Worm (Caenorhabditis elegans) whole organism, L3 larva: ENCODE data around the gene F19B10.2.
A peak's percentile ranks its signal among the peaks of the same experiment; 100 is the strongest.

Source experiments
- R02D3.7 ChIP-seq: fragments of 150-350 bp; optimal IDR thresholded peaks from 2 replicates; lab custom pipeline; 2014; ENCODE audit warnings: missing biosample characterization, missing genetic modification characterization
- ZK546.5 ChIP-seq: sonication (generic microtip); optimal IDR thresholded peaks from 2 replicates; lab custom pipeline; 2017; ENCODE audit warnings: missing biosample characterization, missing genetic modification characterization
- aly-2 ChIP-seq: fragments of 150-350 bp; optimal IDR thresholded peaks from 2 replicates; lab custom pipeline; 2014; ENCODE audit warnings: missing biosample characterization, missing genetic modification characterization
- ceh-82 ChIP-seq: fragments of 150-350 bp; optimal IDR thresholded peaks from 2 replicates; lab custom pipeline; 2014; ENCODE audit warnings: missing biosample characterization, missing genetic modification characterization
- ceh-9 ChIP-seq: sonication (generic microtip); optimal IDR thresholded peaks from 2 replicates; lab custom pipeline; 2018; ENCODE audit warnings: missing biosample characterization, missing genetic modification characterization
- daf-12 ChIP-seq: fragments of 150-350 bp; optimal IDR thresholded peaks from 2 replicates; lab custom pipeline; 2014; ENCODE audit warnings: missing biosample characterization, missing genetic modification reagents, missing genetic modification characterization
- egl-27 ChIP-seq: sonication (generic microtip); optimal IDR thresholded peaks from 4 replicates; lab custom pipeline; 2017; ENCODE audit warnings: missing biosample characterization, missing genetic modification reagents, missing genetic modification characterization
- elt-3 ChIP-seq, 3 experiments: fragments of 150-350 bp in 1 of 3; sonication (generic microtip) in 2 of 3; optimal IDR thresholded peaks; 2 replicates in 2 of 3; 4 replicates in 1 of 3; lab custom pipeline; 2014 to 2017; ENCODE audit warnings: missing biosample characterization in 3 of 3, missing genetic modification characterization in 3 of 3
- fkh-10 ChIP-seq: sonication (generic microtip); optimal IDR thresholded peaks from 2 replicates; lab custom pipeline; 2017; ENCODE audit warnings: missing biosample characterization, missing genetic modification reagents, missing genetic modification characterization
- fos-1 ChIP-seq: fragments of 150-350 bp; optimal IDR thresholded peaks from 2 replicates; lab custom pipeline; 2014; ENCODE audit warnings: missing biosample characterization, missing genetic modification characterization
- hmg-11 ChIP-seq: sonication (generic microtip); optimal IDR thresholded peaks from 2 replicates; lab custom pipeline; 2016; ENCODE audit warnings: missing genetic modification characterization, missing compliant biosample characterization
- jun-1 ChIP-seq: fragments of 150-350 bp; optimal IDR thresholded peaks from 2 replicates; lab custom pipeline; 2014; ENCODE audit warnings: missing biosample characterization, missing genetic modification reagents, missing genetic modification characterization
- lin-39 ChIP-seq: fragments of 150-350 bp; optimal IDR thresholded peaks from 2 replicates; lab custom pipeline; 2018; ENCODE audit warnings: missing biosample characterization, missing genetic modification reagents, missing genetic modification characterization
- lsy-12 ChIP-seq: sonication (generic microtip); optimal IDR thresholded peaks from 2 replicates; lab custom pipeline; 2016; ENCODE audit warnings: mild to moderate bottlenecking, missing genetic modification characterization, missing compliant biosample characterization
- mdl-1 ChIP-seq: fragments of 150-350 bp; optimal IDR thresholded peaks from 2 replicates; lab custom pipeline; 2014; ENCODE audit warnings: missing biosample characterization, missing genetic modification characterization
- mml-1 ChIP-seq: fragments of 150-350 bp; sonication (generic microtip); optimal IDR thresholded peaks from 3 replicates; lab custom pipeline; 2014; ENCODE audit warnings: missing biosample characterization, missing genetic modification characterization
- nfya-1 ChIP-seq: sonication (generic microtip); optimal IDR thresholded peaks from 2 replicates; lab custom pipeline; 2017; ENCODE audit warnings: missing genetic modification characterization, mild to moderate bottlenecking, missing compliant biosample characterization, antibody characterized with exemption, moderate library complexity; ENCODE audit not compliant: insufficient read depth
- nhr-12 ChIP-seq: fragments of 150-350 bp; optimal IDR thresholded peaks from 2 replicates; lab custom pipeline; 2014; ENCODE audit warnings: missing biosample characterization, missing genetic modification characterization
- nhr-23 ChIP-seq: fragments of 150-350 bp; optimal IDR thresholded peaks from 2 replicates; lab custom pipeline; 2014; ENCODE audit warnings: missing biosample characterization, missing genetic modification reagents, missing genetic modification characterization
- nhr-237 ChIP-seq: fragments of 150-350 bp; optimal IDR thresholded peaks from 2 replicates; lab custom pipeline; 2014; ENCODE audit warnings: missing biosample characterization, missing genetic modification characterization
- nhr-25 ChIP-seq: sonication (generic microtip); optimal IDR thresholded peaks from 2 replicates; lab custom pipeline; 2017; ENCODE audit warnings: missing biosample characterization, missing genetic modification characterization
- nhr-28 ChIP-seq: fragments of 150-350 bp; optimal IDR thresholded peaks from 2 replicates; lab custom pipeline; 2014; ENCODE audit warnings: missing biosample characterization, missing genetic modification characterization
- nhr-43 ChIP-seq: sonication (generic microtip); optimal IDR thresholded peaks from 2 replicates; lab custom pipeline; 2016; ENCODE audit warnings: mild to moderate bottlenecking, missing genetic modification characterization, missing compliant biosample characterization; ENCODE audit not compliant: poor library complexity, severe bottlenecking
- nhr-67 ChIP-seq: fragments of 150-350 bp; optimal IDR thresholded peaks from 2 replicates; lab custom pipeline; 2014; ENCODE audit warnings: missing biosample characterization, missing genetic modification characterization
- nhr-76 ChIP-seq: fragments of 150-350 bp; sonication (generic microtip); optimal IDR thresholded peaks from 5 replicates; lab custom pipeline; 2014; ENCODE audit warnings: missing biosample characterization, missing genetic modification characterization
- nhr-77 ChIP-seq: fragments of 150-350 bp; optimal IDR thresholded peaks from 2 replicates; lab custom pipeline; 2014; ENCODE audit warnings: missing biosample characterization, missing genetic modification characterization
- pha-4 ChIP-seq: fragments of 150-350 bp; optimal IDR thresholded peaks from 2 replicates; lab custom pipeline; 2014; ENCODE audit warnings: missing biosample characterization, missing genetic modification reagents, missing genetic modification characterization
- pqm-1 ChIP-seq: fragments of 150-350 bp; optimal IDR thresholded peaks from 2 replicates; lab custom pipeline; 2017; ENCODE audit warnings: missing biosample characterization, missing genetic modification characterization, inconsistent platforms
- sea-2 ChIP-seq: fragments of 150-350 bp; sonication (generic microtip); optimal IDR thresholded peaks from 4 replicates; lab custom pipeline; 2014; ENCODE audit warnings: missing biosample characterization, missing genetic modification reagents, missing genetic modification characterization
- skn-1 ChIP-seq: fragments of 150-350 bp; optimal IDR thresholded peaks from 2 replicates; lab custom pipeline; 2014; ENCODE audit warnings: missing biosample characterization, missing genetic modification characterization
- tbx-2 ChIP-seq: sonication (generic microtip); optimal IDR thresholded peaks from 2 replicates; lab custom pipeline; 2016; ENCODE audit warnings: mild to moderate bottlenecking, missing genetic modification characterization, missing compliant biosample characterization
- unc-39 ChIP-seq: sonication (generic microtip); optimal IDR thresholded peaks from 4 replicates; lab custom pipeline; 2017; ENCODE audit warnings: missing biosample characterization, missing genetic modification characterization
- unc-62 ChIP-seq: fragments of 150-350 bp; sonication (generic microtip); optimal IDR thresholded peaks from 4 replicates; lab custom pipeline; 2014; ENCODE audit warnings: missing biosample characterization, missing genetic modification reagents, missing genetic modification characterization
- zag-1 ChIP-seq: fragments of 150-350 bp; optimal IDR thresholded peaks from 2 replicates; lab custom pipeline; 2014; ENCODE audit warnings: missing biosample characterization, missing genetic modification characterization
- ztf-11 ChIP-seq: fragments of 150-350 bp; optimal IDR thresholded peaks from 2 replicates; lab custom pipeline; 2014; ENCODE audit warnings: missing biosample characterization, missing genetic modification characterization

Gene F19B10.2

ce11 chrII:3714595-3714994, 39.3 kb downstream of the F19B10.2 start, which contains the start of gene srh-100:
Gene srh-100, minus strand, starts transcription at chrII:3714695.
- TF ChIP-seq egl-27 (tag; lab: Kevin White, UChicago) (no peak), lsy-12 (tag; lab: Kevin White, UChicago) (no peak), hmg-11 (no peak), daf-12 (no peak), lin-39 (tag; lab: Kevin White, UChicago) (no peak), ceh-82 (tag; lab: Kevin White, UChicago) (no peak), nhr-28 (tag; lab: Kevin White, UChicago) (no peak), ZK546.5 (tag; lab: Kevin White, UChicago) (no peak), tbx-2 (tag; lab: Kevin White, UChicago) (no peak), R02D3.7 (tag; lab: Kevin White, UChicago) (no peak), nhr-76 (tag; lab: Kevin White, UChicago) (no peak), nhr-23 (no peak), pha-4 (no peak), mdl-1 (tag; lab: Kevin White, UChicago) (no peak), ztf-11 (tag; lab: Kevin White, UChicago) (no peak), nhr-237 (tag; lab: Kevin White, UChicago) (no peak), nhr-12 (tag; lab: Kevin White, UChicago) (no peak)
- TF ChIP-seq, all 47 proteins: peak for 0

ce11 chrII:3716455-3716854, 41.2 kb downstream of the F19B10.2 start, which contains the start of gene srh-99:
Gene srh-99, minus strand, starts transcription at chrII:3716555.
- no peak for TF ChIP-seq ceh-9
- TF ChIP-seq, all 47 proteins: peak for 0

- TF ChIP-seq nhr-25 (peak; percentile 45), hmg-11 (no peak)
These were observed 41.7 kb downstream of the F19B10.2 start, which contains the start of gene fbxc-52 for ce11 chrII:3716961-3717360. Gene fbxc-52, plus strand, starts transcription at chrII:3717261.

ce11 chrII:3721016-3721415, 45.7 kb downstream of the F19B10.2 start, which contains the start of gene C46E10.3:
Gene C46E10.3, plus strand, starts transcription at chrII:3721316.
- no peak for TF ChIP-seq hmg-11
- no peak for TF ChIP-seq nhr-12 (tag; lab: Kevin White, UChicago)
- TF ChIP-seq unc-62 (GFP tag; lab: Kevin White, UChicago) = no peak
- no peak for TF ChIP-seq sea-2 (GFP tag; lab: Kevin White, UChicago)
- no peak for TF ChIP-seq aly-2 (tag; lab: Kevin White, UChicago)
- TF ChIP-seq elt-3 (tag; optimal IDR thresholded peaks at IDR 0.05; lab: Kevin White, UChicago) = no peak
- no peak for TF ChIP-seq skn-1 (tag; lab: Kevin White, UChicago)
- no peak for TF ChIP-seq pha-4

- TF ChIP-seq nhr-77 (tag; lab: Kevin White, UChicago) (no peak), mml-1 (tag; lab: Kevin White, UChicago) (no peak), nhr-43 (tag; lab: Kevin White, UChicago) (no peak), zag-1 (tag; lab: Kevin White, UChicago) (no peak), skn-1 (tag; lab: Kevin White, UChicago) (no peak), ZK546.5 (tag; lab: Kevin White, UChicago) (no peak), nhr-237 (tag; lab: Kevin White, UChicago) (no peak), pqm-1 (tag; lab: Kevin White, UChicago) (no peak), tbx-2 (tag; lab: Kevin White, UChicago) (no peak), nhr-67 (no peak), fkh-10 (GFP tag; lab: Kevin White, UChicago) (no peak), unc-39 (tag; lab: Kevin White, UChicago) (no peak), nfya-1 (tag; lab: Kevin White, UChicago) (no peak), jun-1 (tag; lab: Kevin White, UChicago) (no peak), mdl-1 (tag; lab: Kevin White, UChicago) (no peak), pha-4 (no peak), lin-39 (tag; lab: Kevin White, UChicago) (no peak), fos-1 (tag; lab: Kevin White, UChicago) (no peak), nhr-28 (tag; lab: Kevin White, UChicago) (no peak), sea-2 (GFP tag; lab: Kevin White, UChicago) (no peak)
- TF ChIP-seq, all 47 proteins: peak for 0
These were observed 49.0 kb downstream of the F19B10.2 start, which contains the start of gene C46E10.1 for ce11 chrII:3724175-3724715. Gene C46E10.1, plus strand, starts transcription at chrII:3724225.
